Worm (Caenorhabditis elegans) whole organism, L4 larva: ENCODE measurements around the gene F54H5.5.

ENCODE experiments used
- F49E8.2 ChIP-seq: sonication (generic microtip); optimal IDR thresholded peaks from 2 replicates; lab custom pipeline; 2016; ENCODE audit warnings: missing compliant biosample characterization, mild to moderate bottlenecking, missing genetic modification characterization, borderline replicate concordance
- R02D3.7 ChIP-seq: fragments of 150-350 bp; sonication (generic microtip); optimal IDR thresholded peaks from 3 replicates; lab custom pipeline; 2014; ENCODE audit warnings: missing biosample characterization, missing genetic modification characterization
- T20F7.1 ChIP-seq: fragments of 200-800 bp; sonication (Bioruptor generic); optimal IDR thresholded peaks from 2 replicates; lab custom pipeline; 2018; ENCODE audit warnings: mild to moderate bottlenecking, missing genetic modification characterization, missing compliant biosample characterization
- ZK546.5 ChIP-seq, 2 experiments: sonication (generic microtip); optimal IDR thresholded peaks; 2 replicates each; lab custom pipeline; 2017; ENCODE audit warnings: missing biosample characterization in 2 of 2, missing genetic modification characterization in 2 of 2
- aha-1 ChIP-seq: fragments of 150-350 bp; peaks from one replicate; lab custom pipeline; 2014; ENCODE audit warnings: missing biosample characterization, missing genetic modification characterization
- ama-1 ChIP-seq: fragments of 150-350 bp; optimal IDR thresholded peaks from 2 replicates; lab custom pipeline; 2014; ENCODE audit warnings: inconsistent platforms, mixed read lengths
- attf-4 ChIP-seq: sonication (generic microtip); optimal IDR thresholded peaks from 3 replicates; lab custom pipeline; 2017; ENCODE audit warnings: missing biosample characterization, missing genetic modification characterization
- ceh-44 ChIP-seq: fragments of 200-800 bp; sonication (Bioruptor generic); IDR thresholded peaks from 2 replicates; pipeline ENCODE4 v1.3.6; 2022; ENCODE audit warnings: missing genetic modification reagents, missing genetic modification characterization, missing compliant biosample characterization
- ces-1 ChIP-seq: fragments of 150-350 bp; sonication (generic microtip); optimal IDR thresholded peaks from 4 replicates; lab custom pipeline; 2014; ENCODE audit warnings: missing biosample characterization, missing genetic modification reagents, missing genetic modification characterization
- cey-2 ChIP-seq: sonication (generic microtip); optimal IDR thresholded peaks from 3 replicates; lab custom pipeline; 2017; ENCODE audit warnings: missing genetic modification characterization, mild to moderate bottlenecking, missing compliant biosample characterization, antibody characterized with exemption, borderline replicate concordance; ENCODE audit not compliant: insufficient read depth
- dmd-8 ChIP-seq: fragments of 200-800 bp; sonication (Bioruptor generic); IDR thresholded peaks from 2 replicates; pipeline ENCODE4 v1.3.6; 2022; ENCODE audit warnings: missing genetic modification characterization, missing compliant biosample characterization
- dpl-1 ChIP-seq: fragments of 150-350 bp; optimal IDR thresholded peaks from 2 replicates; lab custom pipeline; 2014; ENCODE audit warnings: missing biosample characterization, missing genetic modification reagents, missing genetic modification characterization
- duxl-1 ChIP-seq: sonication (generic microtip); optimal IDR thresholded peaks from 2 replicates; lab custom pipeline; 2016; ENCODE audit warnings: mild to moderate bottlenecking, missing genetic modification characterization, moderate library complexity, missing compliant biosample characterization; ENCODE audit not compliant: poor library complexity
- dve-1 ChIP-seq: sonication (generic microtip); optimal IDR thresholded peaks from 2 replicates; lab custom pipeline; 2017; ENCODE audit warnings: antibody characterized with exemption, mild to moderate bottlenecking, missing genetic modification characterization, missing compliant biosample characterization; ENCODE audit not compliant: insufficient read depth
- egl-27 ChIP-seq: sonication (generic microtip); optimal IDR thresholded peaks from 3 replicates; lab custom pipeline; 2017; ENCODE audit warnings: missing biosample characterization, missing genetic modification reagents, missing genetic modification characterization
- egl-43 ChIP-seq: fragments of 200-800 bp; sonication (Bioruptor generic); IDR thresholded peaks from 2 replicates; pipeline ENCODE4 v1.3.6; 2022; ENCODE audit warnings: missing genetic modification reagents, missing genetic modification characterization, missing compliant biosample characterization
- gei-8 ChIP-seq: fragments of 200-800 bp; sonication (Bioruptor generic); optimal IDR thresholded peaks from 2 replicates; lab custom pipeline; 2018; ENCODE audit warnings: mild to moderate bottlenecking, missing genetic modification characterization, missing compliant biosample characterization
- hif-1 ChIP-seq, 2 experiments: sonication (generic microtip); optimal IDR thresholded peaks; 2 replicates each; lab custom pipeline; 2016 to 2017; ENCODE audit warnings: missing compliant biosample characterization in 2 of 2, missing genetic modification characterization in 2 of 2, missing genetic modification reagents in 2 of 2, missing genotype in 2 of 2, mild to moderate bottlenecking in 1 of 2
- hlh-11 ChIP-seq: fragments of 200-800 bp; sonication (Bioruptor generic); optimal IDR thresholded peaks from 2 replicates; lab custom pipeline; 2018; ENCODE audit warnings: mild to moderate bottlenecking, missing genetic modification characterization, missing compliant biosample characterization
- hmg-1.1 ChIP-seq: fragments of 200-800 bp; sonication (Bioruptor generic); IDR thresholded peaks from 2 replicates; pipeline ENCODE4 v1.3.6; 2022; ENCODE audit warnings: missing genetic modification reagents, missing genetic modification characterization, missing compliant biosample characterization
- lin-29 ChIP-seq: fragments of 200-800 bp; sonication (Bioruptor generic); IDR thresholded peaks from 2 replicates; pipeline ENCODE4 v1.3.6; 2022; ENCODE audit warnings: missing genetic modification reagents, missing genetic modification characterization, missing compliant biosample characterization
- lin-38 ChIP-seq: fragments of 200-800 bp; sonication (Bioruptor generic); IDR thresholded peaks from 2 replicates; pipeline ENCODE4 v1.3.6; 2022; ENCODE audit warnings: missing genetic modification reagents, missing genetic modification characterization, missing compliant biosample characterization
- lin-39 ChIP-seq: fragments of 150-350 bp; optimal IDR thresholded peaks from 2 replicates; lab custom pipeline; 2014; ENCODE audit warnings: missing biosample characterization, missing genetic modification reagents, missing genetic modification characterization
- lsy-2 ChIP-seq, 2 experiments: fragments of 150-350 bp in 1 of 2; sonication (generic microtip) in 1 of 2; optimal IDR thresholded peaks; 2 replicates each; lab custom pipeline; 2014 to 2017; ENCODE audit warnings: missing biosample characterization in 2 of 2, missing genetic modification characterization in 2 of 2
- madf-5 ChIP-seq, 2 experiments: fragments of 200-800 bp; sonication (Bioruptor generic); IDR thresholded peaks; 2 replicates each; pipeline ENCODE4 v1.3.6; 2022; ENCODE audit warnings: missing compliant biosample characterization in 2 of 2, missing genetic modification characterization in 2 of 2
- mep-1 ChIP-seq: fragments of 150-350 bp; sonication (generic microtip); optimal IDR thresholded peaks from 3 replicates; lab custom pipeline; 2014; ENCODE audit warnings: missing biosample characterization, missing genetic modification characterization
- mes-2 ChIP-seq: sonication (generic microtip); optimal IDR thresholded peaks from 2 replicates; lab custom pipeline; 2016; ENCODE audit warnings: missing genotype, mild to moderate bottlenecking, missing genetic modification characterization, missing compliant biosample characterization; ENCODE audit not compliant: poor library complexity, severe bottlenecking
- mxl-2 ChIP-seq: fragments of 200-800 bp; sonication (Bioruptor generic); conservative IDR thresholded peaks from 2 replicates; pipeline ENCODE4 v1.3.6; 2022; ENCODE audit warnings: missing genetic modification reagents, missing genetic modification characterization, missing compliant biosample characterization
- mxl-3 ChIP-seq: fragments of 200-800 bp; sonication (Bioruptor generic); optimal IDR thresholded peaks from 2 replicates; lab custom pipeline; 2018; ENCODE audit warnings: mild to moderate bottlenecking, missing genetic modification characterization, missing compliant biosample characterization
- nhr-11 ChIP-seq: fragments of 150-350 bp; optimal IDR thresholded peaks from 2 replicates; lab custom pipeline; 2014; ENCODE audit warnings: missing biosample characterization, missing genetic modification characterization
- nhr-28 ChIP-seq: fragments of 150-350 bp; optimal IDR thresholded peaks from 2 replicates; lab custom pipeline; 2014; ENCODE audit warnings: missing biosample characterization, missing genetic modification characterization
- nhr-48 ChIP-seq: sonication (generic microtip); optimal IDR thresholded peaks from 2 replicates; lab custom pipeline; 2016; ENCODE audit warnings: mild to moderate bottlenecking, missing genetic modification characterization, missing compliant biosample characterization
- nhr-6 ChIP-seq: fragments of 150-350 bp; optimal IDR thresholded peaks from 2 replicates; lab custom pipeline; 2014; ENCODE audit warnings: missing biosample characterization, missing genetic modification characterization
- nhr-76 ChIP-seq: fragments of 150-350 bp; optimal IDR thresholded peaks from 2 replicates; lab custom pipeline; 2014; ENCODE audit warnings: missing biosample characterization, missing genetic modification characterization
- php-3 ChIP-seq: fragments of 200-800 bp; sonication (Bioruptor generic); IDR thresholded peaks from 2 replicates; pipeline ENCODE4 v1.3.6; 2022; ENCODE audit warnings: missing genetic modification reagents, missing genetic modification characterization, missing compliant biosample characterization
- rbr-2 ChIP-seq: sonication (generic microtip); optimal IDR thresholded peaks from 2 replicates; lab custom pipeline; 2016; ENCODE audit warnings: missing genotype, missing genetic modification characterization, missing compliant biosample characterization
- set-16 ChIP-seq: fragments of 200-800 bp; sonication (Bioruptor generic); IDR thresholded peaks from 2 replicates; pipeline ENCODE4 v1.3.6; 2022; ENCODE audit warnings: missing genetic modification reagents, missing genetic modification characterization, missing compliant biosample characterization
- spr-1 ChIP-seq: sonication (generic microtip); optimal IDR thresholded peaks from 2 replicates; lab custom pipeline; 2016; ENCODE audit warnings: mild to moderate bottlenecking, missing genetic modification characterization, missing compliant biosample characterization
- spr-3 ChIP-seq: fragments of 200-800 bp; sonication (Bioruptor generic); optimal IDR thresholded peaks from 2 replicates; lab custom pipeline; 2018; ENCODE audit warnings: mild to moderate bottlenecking, missing genetic modification characterization, missing compliant biosample characterization
- tra-1 ChIP-seq: fragments of 200-800 bp; sonication (Bioruptor generic); IDR thresholded peaks from 2 replicates; pipeline ENCODE4 v1.3.6; 2022; ENCODE audit warnings: missing genetic modification reagents, missing genetic modification characterization, missing compliant biosample characterization
- unc-130 ChIP-seq: sonication (generic microtip); optimal IDR thresholded peaks from 2 replicates; lab custom pipeline; 2016; ENCODE audit warnings: missing genetic modification reagents, missing genetic modification characterization, missing compliant biosample characterization
- unc-62 ChIP-seq, 3 experiments: fragments of 150-350 bp in 1 of 3; sonication (generic microtip); optimal IDR thresholded peaks in 2 of 3; peaks in 1 of 3; 1 replicate in 1 of 3; 2 replicates in 2 of 3; lab custom pipeline; 2014 to 2017; ENCODE audit warnings: missing biosample characterization in 3 of 3, missing genetic modification characterization in 3 of 3, missing genetic modification reagents in 3 of 3, missing genotype in 1 of 3
- zip-11 ChIP-seq: fragments of 200-800 bp; sonication (Bioruptor generic); IDR thresholded peaks from 2 replicates; pipeline ENCODE4 v1.3.6; 2022; ENCODE audit warnings: missing genetic modification characterization, missing compliant biosample characterization
- ztf-11 ChIP-seq: fragments of 150-350 bp; optimal IDR thresholded peaks from 2 replicates; lab custom pipeline; 2014; ENCODE audit warnings: missing biosample characterization, missing genetic modification characterization

Gene F54H5.5

ce11 chrII:6609315-6609842 is 17.7 kb downstream of the F54H5.5 start, which contains the start of gene epg-5 (continued):
- TF ChIP-seq aha-1 (tag; lab: Kevin White, UChicago): peak; percentile 62
- no peak for TF ChIP-seq nhr-11 (tag; lab: Kevin White, UChicago)
- peak; percentile 15 for TF ChIP-seq dve-1
- no peak for TF ChIP-seq tra-1 (GFP tag; lab: Robert Waterston, UW)
- no peak for TF ChIP-seq ces-1 (GFP tag; lab: Kevin White, UChicago)
- TF ChIP-seq, all 104 proteins: peak for 13

- TF ChIP-seq aha-1 (tag; lab: Kevin White, UChicago) (peak; percentile 96), nhr-76 (tag; lab: Kevin White, UChicago) (no peak)
Measured at ce11 chrII:6608626-6609025, 18.5 kb downstream of the F54H5.5 start.

ce11 chrII:6600973-6601372 is 26.1 kb downstream of the F54H5.5 start, which contains the start of gene vps-33.2:
TSS of gene vps-33.2 (plus strand) at chrII:6601216.
- TF ChIP-seq spr-1 (tag; lab: Kevin White, UChicago) (peak; percentile 17), hmg-1.1 (GFP tag; lab: Robert Waterston, UW) (peak; percentile 50), dve-1 (peak; percentile 19), egl-43 (no peak), hlh-11 (tag; lab: Kevin White, UChicago) (peak; percentile 10), unc-130 (GFP tag; lab: Kevin White, UChicago) (no peak), mes-2 (peak; percentile 70), aha-1 (tag; lab: Kevin White, UChicago) (peak; percentile 21), rbr-2 (tag; lab: Kevin White, UChicago) (peak; percentile 14), spr-3 (no peak), lin-39 (tag; lab: Kevin White, UChicago) (no peak), dpl-1 (GFP tag; lab: Kevin White, UChicago) (no peak), hif-1 (tag; optimal IDR thresholded peaks at IDR 0.05; lab: Kevin White, UChicago) (no peak), F49E8.2 (tag; lab: Kevin White, UChicago) (peak; percentile 20), nhr-6 (peak; percentile 35), R02D3.7 (tag; lab: Kevin White, UChicago) (no peak), lsy-2 (tag; optimal IDR thresholded peaks at IDR 0.05; lab: Kevin White, UChicago) (peak in 1 of 2 experiments; percentile 34), mep-1 (tag; lab: Kevin White, UChicago) (peak; percentile 1)
- TF ChIP-seq, all 104 proteins: peak for 11

ce11 chrII:6598050-6598449 is 29.0 kb downstream of the F54H5.5 start, which contains the start of gene dnj-8:
TSS of gene dnj-8 (minus strand) at chrII:6598080.
- no peak for TF ChIP-seq duxl-1
- no peak for TF ChIP-seq hif-1 (tag; optimal IDR thresholded peaks at IDR 0.05; lab: Kevin White, UChicago)
- no peak for TF ChIP-seq unc-62 (GFP tag; optimal IDR thresholded peaks at IDR 0.05 in 1 of 2; lab: Kevin White, UChicago)
- no peak for TF ChIP-seq unc-62 (tag; optimal IDR thresholded peaks at IDR 0.05; lab: Kevin White, UChicago)
- no peak for TF ChIP-seq attf-4 (tag; lab: Kevin White, UChicago)
- TF ChIP-seq mep-1 (tag; lab: Kevin White, UChicago): peak; percentile 2
- TF ChIP-seq madf-5 (GFP tag; IDR thresholded peaks at IDR 0.05; lab: Robert Waterston, UW): no peak
- no peak for TF ChIP-seq dmd-8 (GFP tag; lab: Robert Waterston, UW)
- no peak for TF ChIP-seq mxl-2 (GFP tag; lab: Robert Waterston, UW)
- TF ChIP-seq T20F7.1: no peak
- TF ChIP-seq ceh-44 (GFP tag; lab: Robert Waterston, UW): no peak
- no peak for TF ChIP-seq egl-27 (tag; lab: Kevin White, UChicago)
- TF ChIP-seq zip-11: no peak
- TF ChIP-seq lin-29 (GFP tag; lab: Robert Waterston, UW): no peak
- TF ChIP-seq set-16 (GFP tag; lab: Robert Waterston, UW): no peak
- no peak for TF ChIP-seq mxl-3 (GFP tag; lab: Kevin White, UChicago)
- TF ChIP-seq cey-2 (tag; lab: Kevin White, UChicago): no peak
- no peak for TF ChIP-seq ztf-11
- no peak for TF ChIP-seq gei-8
- no peak for TF ChIP-seq nhr-48 (tag; lab: Kevin White, UChicago)
- TF ChIP-seq mes-2: peak; percentile 44
- no peak for TF ChIP-seq tra-1 (GFP tag; lab: Robert Waterston, UW)
- peak; percentile 52 for TF ChIP-seq ama-1 (lab: Kevin White, UChicago)
- no peak for TF ChIP-seq ces-1 (GFP tag; lab: Kevin White, UChicago)
- no peak for TF ChIP-seq ZK546.5 (tag; optimal IDR thresholded peaks at IDR 0.05; lab: Kevin White, UChicago)
- TF ChIP-seq nhr-28 (tag; lab: Kevin White, UChicago): no peak
- 0 out of 2 replicates have a peak, but pooled peaks have one; percentile 12 for TF ChIP-seq lin-38 (GFP tag; lab: Robert Waterston, UW)
- no peak for TF ChIP-seq php-3 (GFP tag; lab: Robert Waterston, UW)
